Worm (Caenorhabditis elegans) whole organism, L1 larva: ENCODE measurements around the gene F36G3.1.
A peak's percentile ranks its signal among the peaks of the same experiment; 100 is the strongest.

ENCODE experiments used
- Y116A8C.19 ChIP-seq: sonication (generic microtip); optimal IDR thresholded peaks from 2 replicates; lab custom pipeline; 2016; ENCODE audit warnings: missing compliant biosample characterization, missing genetic modification characterization, borderline replicate concordance
- aha-1 ChIP-seq: fragments of 150-350 bp; optimal IDR thresholded peaks from 2 replicates; lab custom pipeline; 2014; ENCODE audit warnings: missing biosample characterization, missing genetic modification characterization
- aly-2 ChIP-seq: fragments of 150-350 bp; optimal IDR thresholded peaks from 2 replicates; lab custom pipeline; 2014; ENCODE audit warnings: missing biosample characterization, missing genetic modification characterization
- ceh-63 ChIP-seq: fragments of 200-800 bp; sonication (Bioruptor generic); optimal IDR thresholded peaks from 2 replicates; lab custom pipeline; 2018; ENCODE audit warnings: mild to moderate bottlenecking, missing genetic modification characterization, missing compliant biosample characterization
- ceh-82 ChIP-seq, 3 experiments: fragments of 150-350 bp in 1 of 3; sonication (generic microtip) in 2 of 3; optimal IDR thresholded peaks; 2 replicates each; lab custom pipeline; 2014 to 2017; ENCODE audit warnings: missing biosample characterization in 3 of 3, missing genetic modification characterization in 3 of 3
- ces-1 ChIP-seq: fragments of 150-350 bp; optimal IDR thresholded peaks from 2 replicates; lab custom pipeline; 2014; ENCODE audit warnings: missing biosample characterization, missing genetic modification reagents, missing genetic modification characterization
- dpl-1 ChIP-seq, 3 experiments: fragments of 150-350 bp in 2 of 3; sonication (generic microtip) in 1 of 3; optimal IDR thresholded peaks; 2 replicates each; lab custom pipeline; 2014 to 2017; ENCODE audit warnings: missing biosample characterization in 3 of 3, missing genetic modification characterization in 3 of 3, missing genetic modification reagents in 3 of 3
- efl-1 ChIP-seq, 4 experiments: fragments of 150-350 bp; optimal IDR thresholded peaks in 3 of 4; peaks in 1 of 4; 1 replicate in 1 of 4; 2 replicates in 3 of 4; lab custom pipeline; 2014; ENCODE audit warnings: missing biosample characterization in 2 of 4, missing genetic modification characterization in 2 of 4, missing genetic modification reagents in 2 of 4
- efl-3 ChIP-seq: fragments of 200-800 bp; sonication (Bioruptor generic); optimal IDR thresholded peaks from 2 replicates; lab custom pipeline; 2018; ENCODE audit warnings: mild to moderate bottlenecking, missing genetic modification characterization, missing compliant biosample characterization
- egl-13 ChIP-seq: sonication (generic microtip); optimal IDR thresholded peaks from 2 replicates; lab custom pipeline; 2016; ENCODE audit warnings: missing genotype, missing genetic modification reagents, missing genetic modification characterization, missing compliant biosample characterization
- elt-3 ChIP-seq, 6 experiments: fragments of 150-350 bp in 1 of 6; sonication (generic microtip); optimal IDR thresholded peaks; 2 replicates each; lab custom pipeline; 2017 to 2018; ENCODE audit warnings: missing biosample characterization in 6 of 6, missing genetic modification characterization in 6 of 6, inconsistent platforms in 1 of 6
- fkh-10 ChIP-seq: sonication (generic microtip); optimal IDR thresholded peaks from 2 replicates; lab custom pipeline; 2017; ENCODE audit warnings: missing biosample characterization, missing genetic modification reagents, missing genetic modification characterization
- fkh-8 ChIP-seq: sonication (generic microtip); optimal IDR thresholded peaks from 2 replicates; lab custom pipeline; 2016; ENCODE audit warnings: mild to moderate bottlenecking, missing genetic modification characterization, missing compliant biosample characterization
- hlh-17 ChIP-seq: fragments of 200-800 bp; sonication (Bioruptor generic); optimal IDR thresholded peaks from 2 replicates; lab custom pipeline; 2018; ENCODE audit warnings: missing genetic modification characterization, mild to moderate bottlenecking, missing compliant biosample characterization, moderate library complexity, borderline replicate concordance
- hlh-4 ChIP-seq: sonication (generic microtip); optimal IDR thresholded peaks from 2 replicates; lab custom pipeline; 2016; ENCODE audit warnings: mild to moderate bottlenecking, missing genetic modification characterization, missing compliant biosample characterization
- isw-1 ChIP-seq: fragments of 200-800 bp; sonication (Bioruptor generic); IDR thresholded peaks from 2 replicates; pipeline ENCODE4 v1.3.6; 2022; ENCODE audit warnings: missing genetic modification characterization, missing compliant biosample characterization
- jun-1 ChIP-seq: fragments of 150-350 bp; optimal IDR thresholded peaks from 2 replicates; lab custom pipeline; 2014; ENCODE audit warnings: missing biosample characterization, missing genetic modification reagents, missing genetic modification characterization
- lin-14 ChIP-seq: fragments of 200-800 bp; sonication (Bioruptor generic); optimal IDR thresholded peaks from 2 replicates; lab custom pipeline; 2018; ENCODE audit warnings: mild to moderate bottlenecking, missing genetic modification characterization, moderate library complexity, missing compliant biosample characterization
- lin-39 ChIP-seq: fragments of 150-350 bp; optimal IDR thresholded peaks from 2 replicates; lab custom pipeline; 2014; ENCODE audit warnings: missing biosample characterization, missing genetic modification reagents, missing genetic modification characterization
- mab-9 ChIP-seq: fragments of 200-800 bp; sonication (Bioruptor generic); IDR thresholded peaks from 2 replicates; pipeline ENCODE4 v1.3.6; 2022; ENCODE audit warnings: missing genetic modification reagents, missing genetic modification characterization, missing compliant biosample characterization
- mep-1 ChIP-seq: fragments of 150-350 bp; optimal IDR thresholded peaks from 2 replicates; lab custom pipeline; 2014; ENCODE audit warnings: missing biosample characterization, missing genetic modification characterization
- nhr-237 ChIP-seq: fragments of 150-350 bp; optimal IDR thresholded peaks from 2 replicates; lab custom pipeline; 2014; ENCODE audit warnings: missing biosample characterization, missing genetic modification characterization
- nhr-47 ChIP-seq: sonication (generic microtip); optimal IDR thresholded peaks from 2 replicates; lab custom pipeline; 2016; ENCODE audit warnings: mild to moderate bottlenecking, missing genetic modification characterization, moderate library complexity, missing compliant biosample characterization
- nhr-71 ChIP-seq: sonication (generic microtip); optimal IDR thresholded peaks from 2 replicates; lab custom pipeline; 2016; ENCODE audit warnings: mild to moderate bottlenecking, missing genetic modification characterization, moderate library complexity, missing compliant biosample characterization
- nhr-76 ChIP-seq: sonication (generic microtip); optimal IDR thresholded peaks from 2 replicates; lab custom pipeline; 2017; ENCODE audit warnings: missing biosample characterization, missing genetic modification characterization
- nhr-84 ChIP-seq: sonication (generic microtip); optimal IDR thresholded peaks from 2 replicates; lab custom pipeline; 2017; ENCODE audit warnings: missing biosample characterization, missing genetic modification characterization
- pag-3 ChIP-seq: sonication (generic microtip); optimal IDR thresholded peaks from 2 replicates; lab custom pipeline; 2017; ENCODE audit warnings: missing genetic modification characterization, mild to moderate bottlenecking, missing compliant biosample characterization, antibody characterized with exemption, borderline replicate concordance; ENCODE audit not compliant: insufficient read depth
- pqm-1 ChIP-seq: sonication (generic microtip); optimal IDR thresholded peaks from 3 replicates; lab custom pipeline; 2017; ENCODE audit warnings: missing biosample characterization, missing genetic modification characterization
- sox-4 ChIP-seq: sonication (generic microtip); optimal IDR thresholded peaks from 2 replicates; lab custom pipeline; 2016; ENCODE audit warnings: missing genetic modification characterization, missing compliant biosample characterization
- sptf-1 ChIP-seq: fragments of 150-350 bp; optimal IDR thresholded peaks from 2 replicates; lab custom pipeline; 2014; ENCODE audit warnings: missing biosample characterization, missing genetic modification characterization
- sup-37 ChIP-seq: fragments of 200-800 bp; sonication (Bioruptor generic); optimal IDR thresholded peaks from 2 replicates; lab custom pipeline; 2018; ENCODE audit warnings: mild to moderate bottlenecking, missing genetic modification characterization, missing compliant biosample characterization
- swsn-7 ChIP-seq: sonication (generic microtip); optimal IDR thresholded peaks from 2 replicates; lab custom pipeline; 2016; ENCODE audit warnings: missing genetic modification characterization, missing compliant biosample characterization
- tbx-2 ChIP-seq: sonication (generic microtip); optimal IDR thresholded peaks from 2 replicates; lab custom pipeline; 2016; ENCODE audit warnings: missing genetic modification characterization, missing compliant biosample characterization
- unc-130 ChIP-seq: fragments of 150-350 bp; optimal IDR thresholded peaks from 2 replicates; lab custom pipeline; 2017; ENCODE audit warnings: missing biosample characterization, missing genetic modification characterization, inconsistent platforms
- unc-86 ChIP-seq: sonication (generic microtip); optimal IDR thresholded peaks from 2 replicates; lab custom pipeline; 2016; ENCODE audit warnings: missing genetic modification characterization, missing compliant biosample characterization
- zip-4 ChIP-seq: fragments of 200-800 bp; sonication (Bioruptor generic); optimal IDR thresholded peaks from 2 replicates; lab custom pipeline; 2018; ENCODE audit warnings: mild to moderate bottlenecking, missing genetic modification characterization, moderate library complexity, missing compliant biosample characterization

The F36G3.1 gene

DNA sequence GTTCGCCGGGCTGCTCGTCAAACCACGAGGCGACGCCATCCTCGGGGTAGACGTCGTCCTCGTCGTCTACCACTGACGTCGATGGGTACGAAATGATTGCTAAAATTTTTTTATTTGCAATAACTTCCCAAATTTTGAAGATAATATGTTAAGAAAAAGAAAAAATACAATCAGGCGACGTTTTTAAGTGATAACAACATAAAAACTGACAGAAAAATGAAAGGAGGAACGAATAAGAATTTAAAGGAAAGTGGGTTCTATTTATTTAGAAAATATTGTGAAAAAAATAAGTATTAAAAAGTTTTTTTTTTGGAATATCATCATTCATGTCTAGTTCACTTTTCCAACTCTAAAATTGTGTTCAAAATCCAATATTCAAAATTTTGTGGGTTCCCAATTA lies 33.2 kb upstream of the F36G3.1 start, which contains the start of gene dpy-22:
TSS of gene dpy-22 (minus strand) at position 101 of the 400 bp plus-strand sequence.
- TF ChIP-seq nhr-237 (tag; lab: Kevin White, UChicago) (no peak), dpl-1 (GFP tag; optimal IDR thresholded peaks at IDR 0.05; lab: Kevin White, UChicago) (no peak), zip-4 (GFP tag; lab: Kevin White, UChicago) (no peak), nhr-84 (tag; lab: Kevin White, UChicago) (no peak), egl-13 (tag; lab: Kevin White, UChicago) (no peak), isw-1 (GFP tag; lab: Robert Waterston, UW) (no peak), unc-130 (tag; lab: Kevin White, UChicago) (no peak), mep-1 (no peak), sup-37 (GFP tag; lab: Kevin White, UChicago) (no peak), nhr-71 (tag; lab: Kevin White, UChicago) (no peak), nhr-47 (no peak)

DNA sequence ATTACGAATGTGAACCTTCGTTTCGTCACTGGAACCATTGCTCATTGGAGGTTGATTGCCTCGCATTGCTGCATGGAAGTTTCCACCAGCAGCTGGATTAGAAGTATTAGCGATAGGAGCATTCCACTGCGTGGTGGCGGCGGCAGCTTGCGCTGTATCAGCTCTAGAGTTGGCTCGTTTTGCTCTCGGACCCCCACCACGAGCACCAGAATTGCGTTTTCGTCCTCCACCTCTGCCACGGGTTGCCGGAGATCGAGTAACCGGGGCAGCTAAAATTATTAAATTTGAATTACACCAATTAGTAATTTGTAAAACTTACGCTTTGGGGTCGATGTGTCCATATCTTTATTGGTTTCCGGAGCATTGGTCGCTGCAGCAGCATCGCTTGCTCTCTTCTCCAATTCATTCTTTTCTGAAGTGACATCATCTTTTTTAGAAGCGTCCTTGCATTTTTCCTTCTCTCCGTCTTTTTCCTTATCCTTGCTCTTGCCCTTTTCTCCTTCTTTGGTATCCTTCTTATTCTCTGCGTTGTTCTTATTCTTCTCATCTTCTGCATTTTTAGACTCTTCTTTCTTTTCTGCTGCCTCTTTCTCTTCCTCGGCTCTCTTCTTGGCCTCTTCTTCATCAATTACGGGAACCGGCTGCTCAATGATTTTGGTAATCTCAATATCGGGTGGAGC lies 25.3 kb upstream of the F36G3.1 start:
- TF ChIP-seq aha-1 (tag; lab: Kevin White, UChicago) (no peak), fkh-10 (GFP tag; lab: Kevin White, UChicago) (peak; percentile 36), unc-86 (tag; lab: Kevin White, UChicago) (peak; percentile 0), lin-14 (GFP tag; lab: Kevin White, UChicago) (peak; percentile 74), ceh-82 (tag; optimal IDR thresholded peaks at IDR 0.05; lab: Kevin White, UChicago) (peak in 1 of 3 experiments; percentile 28)
- TF ChIP-seq, all 84 proteins: peak for 4

DNA sequence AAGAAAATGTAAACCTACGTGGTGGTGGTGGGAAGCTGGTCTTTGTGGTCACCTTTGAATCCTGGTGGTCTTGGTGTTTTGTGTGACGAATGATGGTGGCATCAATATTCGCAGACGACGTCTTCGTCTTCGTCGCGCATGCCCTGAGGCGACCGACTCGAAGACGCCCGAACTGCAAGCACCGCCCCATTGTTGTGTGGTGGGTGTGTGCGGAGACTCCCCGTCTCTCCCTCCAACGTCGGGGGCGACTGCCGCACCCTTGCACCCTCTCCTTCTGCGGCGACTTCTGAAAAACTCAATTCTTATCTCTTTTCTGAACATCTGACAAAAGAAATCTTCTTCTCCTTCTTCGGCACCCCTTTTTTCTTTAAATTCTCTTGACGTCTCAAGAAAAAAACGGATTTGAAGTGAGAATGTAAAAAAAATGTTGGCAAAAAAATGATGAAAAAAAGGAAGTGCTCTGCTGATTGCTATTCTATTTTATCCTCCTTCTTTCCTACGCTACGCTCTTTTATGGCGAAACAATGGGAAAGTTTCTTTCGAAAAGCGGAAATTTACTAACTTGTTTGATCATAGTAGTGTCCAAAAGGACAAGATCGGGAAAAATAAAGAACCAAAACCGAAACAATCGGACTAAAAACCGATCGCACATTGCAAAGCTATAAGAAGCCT lies 18.5 kb upstream of the F36G3.1 start, which contains the start of gene lgc-47:
TSS of gene lgc-47 (minus strand) at position 286 of the 672 bp plus-strand sequence.
- TF ChIP-seq lin-14 (GFP tag; lab: Kevin White, UChicago), result peak; percentile 65
- peak; percentile 96 for TF ChIP-seq fkh-10 (GFP tag; lab: Kevin White, UChicago)
- TF ChIP-seq fkh-8, result no peak

DNA sequence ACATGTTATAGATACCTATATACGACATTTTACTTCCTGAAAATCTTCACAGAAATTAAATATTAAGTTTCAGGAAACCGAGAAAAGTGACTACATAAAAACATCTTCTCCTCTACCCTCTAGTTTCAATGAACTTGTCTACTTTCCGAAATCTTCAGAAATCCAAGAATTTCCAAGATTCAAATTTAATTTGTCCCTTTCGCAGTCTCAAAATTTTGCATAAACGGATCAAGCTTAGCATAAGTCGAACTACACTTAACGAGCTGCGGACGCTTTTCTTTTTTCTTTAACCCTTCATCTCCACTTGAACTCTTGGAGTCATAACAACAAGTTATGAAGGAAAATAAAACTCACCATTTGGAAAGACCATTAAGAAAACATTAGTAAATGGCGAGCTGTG lies 16.4 kb upstream of the F36G3.1 start:
- TF ChIP-seq sox-4 (tag; lab: Kevin White, UChicago), result no peak
- TF ChIP-seq Y116A8C.19 (tag; lab: Kevin White, UChicago), result no peak
- TF ChIP-seq lin-14 (GFP tag; lab: Kevin White, UChicago), result peak; percentile 17
- no peak for TF ChIP-seq lin-39 (tag; lab: Kevin White, UChicago)
- peak; percentile 73 for TF ChIP-seq fkh-10 (GFP tag; lab: Kevin White, UChicago)
- TF ChIP-seq ces-1 (GFP tag; lab: Kevin White, UChicago), result peak; percentile 1
- TF ChIP-seq, all 84 proteins: peak for 3

DNA sequence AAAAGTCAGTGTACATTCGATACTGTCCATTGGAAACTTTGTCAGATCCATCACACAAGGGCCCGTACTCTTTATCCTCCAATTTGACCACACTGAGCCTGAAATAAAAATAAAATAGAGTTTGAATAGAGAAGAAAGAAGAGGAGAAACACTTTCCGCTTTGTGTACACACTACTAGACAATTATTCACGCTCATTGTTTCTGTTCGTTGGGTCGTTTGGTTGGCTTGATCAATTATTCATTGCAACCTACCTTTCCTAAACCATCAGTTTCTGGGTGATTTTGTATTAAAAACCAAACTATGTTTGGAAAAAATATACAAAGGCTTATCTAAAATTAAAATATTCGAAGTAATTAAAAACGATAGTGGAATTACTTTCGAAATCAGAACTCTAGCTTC lies 15.7 kb upstream of the F36G3.1 start:
- no peak for TF ChIP-seq efl-1 (optimal IDR thresholded peaks at IDR 0.05; lab: Kevin White, UChicago)
- TF ChIP-seq efl-1 (GFP tag; optimal IDR thresholded peaks at IDR 0.05 in 1 of 2; lab: Kevin White, UChicago), result peak in 1 of 2 experiments; percentile 50
- TF ChIP-seq mab-9 (GFP tag; lab: Robert Waterston, UW), result no peak

DNA sequence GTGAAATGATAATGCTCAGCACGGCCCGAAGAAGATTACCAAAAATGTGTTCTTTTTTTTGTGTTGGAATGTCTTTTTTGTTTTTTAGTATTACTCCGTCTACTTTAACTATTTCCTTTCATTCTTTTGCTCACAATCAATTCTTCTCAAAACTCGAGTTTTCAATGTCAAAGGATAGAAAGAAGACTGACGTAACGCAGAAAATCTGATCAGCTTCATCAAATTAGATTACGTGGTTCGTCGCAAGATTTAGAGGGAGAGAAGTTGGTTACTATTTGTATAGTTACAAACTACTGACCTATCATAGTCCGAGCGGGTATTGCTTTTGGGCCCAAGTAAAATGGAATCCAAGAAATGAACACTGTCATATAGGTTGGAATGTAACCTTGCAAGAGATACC lies 14.6 kb upstream of the F36G3.1 start:
- TF ChIP-seq nhr-76, result no peak
- no peak for TF ChIP-seq dpl-1 (GFP tag; optimal IDR thresholded peaks at IDR 0.05; lab: Kevin White, UChicago)
- no peak for TF ChIP-seq aly-2 (tag; lab: Kevin White, UChicago)
- no peak for TF ChIP-seq efl-3 (GFP tag; lab: Kevin White, UChicago)
- no peak for TF ChIP-seq nhr-84 (tag; lab: Kevin White, UChicago)
- TF ChIP-seq swsn-7 (tag; lab: Kevin White, UChicago), result no peak
- TF ChIP-seq jun-1 (tag; lab: Kevin White, UChicago), result no peak
- no peak for TF ChIP-seq nhr-237 (tag; lab: Kevin White, UChicago)
- TF ChIP-seq pqm-1 (tag; lab: Kevin White, UChicago), result no peak
- TF ChIP-seq ceh-82 (tag; optimal IDR thresholded peaks at IDR 0.05; lab: Kevin White, UChicago), result no peak
- no peak for TF ChIP-seq mab-9 (GFP tag; lab: Robert Waterston, UW)
- TF ChIP-seq sptf-1 (tag; lab: Kevin White, UChicago), result no peak
- TF ChIP-seq hlh-4 (tag; lab: Kevin White, UChicago), result no peak
- peak; percentile 88 for TF ChIP-seq fkh-10 (GFP tag; lab: Kevin White, UChicago)
- TF ChIP-seq hlh-17 (GFP tag; lab: Kevin White, UChicago), result no peak
- TF ChIP-seq pag-3, result no peak
- TF ChIP-seq ceh-63 (GFP tag; lab: Kevin White, UChicago), result no peak
- TF ChIP-seq elt-3 (tag; optimal IDR thresholded peaks at IDR 0.05; lab: Kevin White, UChicago), result no peak
- no peak for TF ChIP-seq unc-86 (tag; lab: Kevin White, UChicago)
- TF ChIP-seq efl-1 (optimal IDR thresholded peaks at IDR 0.05; lab: Kevin White, UChicago), result no peak
- peak in 1 of 2 experiments; percentile 46 for TF ChIP-seq efl-1 (GFP tag; optimal IDR thresholded peaks at IDR 0.05 in 1 of 2; lab: Kevin White, UChicago)
- peak; percentile 17 for TF ChIP-seq nhr-47
- TF ChIP-seq nhr-71 (tag; lab: Kevin White, UChicago), result peak; percentile 35
- TF ChIP-seq tbx-2, result peak; percentile 23
- no peak for TF ChIP-seq isw-1 (GFP tag; lab: Robert Waterston, UW)
